Worm (Caenorhabditis elegans): ENCODE data around the gene Y71H2AM.25.

Y71H2AM.25 gene

ce11 chrIII:2805084-2805483 is 2.8 kb downstream of the Y71H2AM.25 start, which contains the start of gene Y71H2AM.3:
TSS of gene Y71H2AM.3 (plus strand) at chrIII:2805430.
- TF ChIP-seq F52B5.7 (tag; optimal IDR thresholded peaks at IDR 0.05) = no peak
- TF ChIP-seq efl-1 (GFP tag; optimal IDR thresholded peaks at IDR 0.05) = peak; percentile 72
- TF ChIP-seq ceh-58 (GFP tag; IDR thresholded peaks at IDR 0.05) = no peak
- TF ChIP-seq F33H1.4 (GFP tag; IDR thresholded peaks at IDR 0.05) = peak; percentile 9; the same call in 1 of the 2 replicates
- TF ChIP-seq mcd-1 (GFP tag; IDR thresholded peaks at IDR 0.05) = peak; percentile 93
- TF ChIP-seq lin-54 (GFP tag; optimal IDR thresholded peaks at IDR 0.05) = peak; percentile 93
- TF ChIP-seq attf-6 (GFP tag; IDR thresholded peaks at IDR 0.05) = no peak
- TF ChIP-seq attf-5 (GFP tag; optimal IDR thresholded peaks at IDR 0.05) = no peak
- TF ChIP-seq lin-40 (tag; optimal IDR thresholded peaks at IDR 0.05) = peak; percentile 0
- no peak for TF ChIP-seq ZK185.1 (tag; optimal IDR thresholded peaks at IDR 0.05; ENCODE audit: poor library complexity, severe bottlenecking)
- TF ChIP-seq lin-35 (GFP tag; optimal IDR thresholded peaks at IDR 0.05) = peak in 2 of 3 experiments; percentile 42 to 92
- no peak for TF ChIP-seq snpc-1.1 (tag; optimal IDR thresholded peaks at IDR 0.05; ENCODE audit: insufficient read depth)
- TF ChIP-seq hrde-1 (tag; optimal IDR thresholded peaks at IDR 0.05; ENCODE audit: borderline replicate concordance) = no peak
- TF ChIP-seq hsf-1 (GFP tag; IDR thresholded peaks at IDR 0.05) = no peak
- peak; percentile 59 for TF ChIP-seq dpl-1 (GFP tag; optimal IDR thresholded peaks at IDR 0.05)
- TF ChIP-seq snpc-1.3 (tag; optimal IDR thresholded peaks at IDR 0.05; ENCODE audit: insufficient read depth) = peak; percentile 8
- TF ChIP-seq egrh-3 (GFP tag; IDR thresholded peaks at IDR 0.05) = no peak
- TF ChIP-seq aptf-3 (GFP tag; IDR thresholded peaks at IDR 0.05) = no peak
- no peak for TF ChIP-seq somi-1 (GFP tag; optimal IDR thresholded peaks at IDR 0.05)
- TF ChIP-seq Y79H2A.3 (GFP tag; conservative IDR thresholded peaks at IDR 0.05) = no peak
- TF ChIP-seq F57A8.1 (GFP tag; optimal IDR thresholded peaks at IDR 0.05) = no peak

ce11 chrIII:2811410-2811809 is 9.1 kb downstream of the Y71H2AM.25 start:
- TF ChIP-seq attf-6 (GFP tag; IDR thresholded peaks at IDR 0.05) = 0 out of 2 replicates have a peak, but pooled peaks have one; percentile 13
- TF ChIP-seq unc-130 (GFP tag; optimal IDR thresholded peaks at IDR 0.05) = peak; percentile 39
- peak; percentile 38 for TF ChIP-seq madf-6 (GFP tag; IDR thresholded peaks at IDR 0.05)
- TF ChIP-seq mes-4 (tag; optimal IDR thresholded peaks at IDR 0.05) = peak; percentile 48
- peak; percentile 49 for TF ChIP-seq nhr-27 (tag; optimal IDR thresholded peaks at IDR 0.05)
- TF ChIP-seq lin-54 (GFP tag; optimal IDR thresholded peaks at IDR 0.05) = peak; percentile 21
- TF ChIP-seq nfya-1 (tag; optimal IDR thresholded peaks at IDR 0.05; ENCODE audit: borderline replicate concordance, insufficient read depth) = no peak
- 0 out of 2 replicates have a peak, but pooled peaks have one; percentile 63 for TF ChIP-seq ceh-58 (GFP tag; IDR thresholded peaks at IDR 0.05)
- TF ChIP-seq ceh-91 (GFP tag; IDR thresholded peaks at IDR 0.05) = 0 out of 2 replicates have a peak, but pooled peaks have one; percentile 31
- no peak for TF ChIP-seq cebp-2 (GFP tag; IDR thresholded peaks at IDR 0.05)
- peak; percentile 67 for TF ChIP-seq F10E7.11 (tag; optimal IDR thresholded peaks at IDR 0.05)
- TF ChIP-seq ceh-40 (GFP tag; IDR thresholded peaks at IDR 0.05) = 0 out of 2 replicates have a peak, but pooled peaks have one; percentile 17
- peak; percentile 18 for TF ChIP-seq mxl-1 (tag; optimal IDR thresholded peaks at IDR 0.05)
- peak; percentile 94 for TF ChIP-seq hrde-1 (tag; optimal IDR thresholded peaks at IDR 0.05; ENCODE audit: borderline replicate concordance)
- peak; percentile 52 for TF ChIP-seq fkh-3 (tag; optimal IDR thresholded peaks at IDR 0.05)
- TF ChIP-seq hsf-1 (GFP tag; IDR thresholded peaks at IDR 0.05) = 0 out of 2 replicates have a peak, but pooled peaks have one; percentile 34
- peak; percentile 84 for TF ChIP-seq him-1 (tag; optimal IDR thresholded peaks at IDR 0.05)
- TF ChIP-seq B0035.1 (tag; optimal IDR thresholded peaks at IDR 0.05) = no peak
- TF ChIP-seq ama-1 (optimal IDR thresholded peaks at IDR 0.05) = no peak
- TF ChIP-seq ama-1 (GFP tag; optimal IDR thresholded peaks at IDR 0.05) = peak in 1 of 2 experiments; percentile 14
- no peak for TF ChIP-seq nhr-120 (GFP tag; IDR thresholded peaks at IDR 0.05)
- no peak for TF ChIP-seq cebp-1 (GFP tag; IDR thresholded peaks at IDR 0.05)
- TF ChIP-seq cebp-1 (tag; optimal IDR thresholded peaks at IDR 0.05) = peak; percentile 43
- peak in 1 of 2 experiments; percentile 15 for TF ChIP-seq rec-8 (tag; optimal IDR thresholded peaks at IDR 0.05)
- 0 out of 2 replicates have a peak, but pooled peaks have one; percentile 26 for TF ChIP-seq C17E4.6 (GFP tag; IDR thresholded peaks at IDR 0.05)
- TF ChIP-seq lin-40 (tag; optimal IDR thresholded peaks at IDR 0.05) = peak; percentile 19
- TF ChIP-seq F57C9.4 (tag; optimal IDR thresholded peaks at IDR 0.05) = peak; percentile 45
- TF ChIP-seq D2030.7 (GFP tag; IDR thresholded peaks at IDR 0.05) = peak; percentile 42; the same call in 1 of the 2 replicates
- no peak for TF ChIP-seq F37B4.10 (GFP tag; IDR thresholded peaks at IDR 0.05)
- TF ChIP-seq F52B5.7 (tag; optimal IDR thresholded peaks at IDR 0.05) = peak; percentile 89
- peak; percentile 4 for TF ChIP-seq B0261.1 (tag; optimal IDR thresholded peaks at IDR 0.05)
- 0 out of 2 replicates have a peak, but pooled peaks have one; percentile 42 for TF ChIP-seq Y53G8AR.9 (GFP tag; conservative IDR thresholded peaks at IDR 0.05)

Measured in whole organism, young adult.